Fruit fly (Drosophila melanogaster) whole organism, embryonic: ENCODE data around the gene NdufV3.

ENCODE experiments used
- Adf1 ChIP-seq: fragments of 200-800 bp; sonication (Bioruptor generic); IDR thresholded peaks from 2 replicates; pipeline ENCODE4 v1.3.6; 2022; ENCODE audit warnings: missing biosample characterization, missing genetic modification characterization
- Bdp1 ChIP-seq: fragments of 200-800 bp; sonication (Bioruptor generic); optimal IDR thresholded peaks from 3 replicates; lab custom pipeline; 2016; ENCODE audit warnings: missing biosample characterization, missing genetic modification characterization
- CG1024 ChIP-seq: fragments of 200-800 bp; sonication (Bioruptor generic); IDR thresholded peaks from 2 replicates; pipeline ENCODE4 v1.3.6; 2022; ENCODE audit warnings: missing biosample characterization, missing genetic modification characterization
- CG10321 ChIP-seq: fragments of 200-800 bp; sonication (Bioruptor generic); IDR thresholded peaks from 2 replicates; pipeline ENCODE4 v1.3.6; 2022; ENCODE audit warnings: missing biosample characterization, missing genetic modification characterization
- CG10565 ChIP-seq: fragments of 200-800 bp; sonication (Bioruptor generic); optimal IDR thresholded peaks from 3 replicates; lab custom pipeline; 2016; ENCODE audit warnings: missing biosample characterization, mild to moderate bottlenecking, missing genetic modification characterization
- CG10654 ChIP-seq: fragments of 200-800 bp; sonication (Bioruptor generic); optimal IDR thresholded peaks from 2 replicates; lab custom pipeline; 2016; ENCODE audit warnings: missing biosample characterization, missing genetic modification characterization
- CG10959 ChIP-seq: fragments of 200-800 bp; sonication (Bioruptor generic); IDR thresholded peaks from 2 replicates; pipeline ENCODE4 v1.3.6; 2022; ENCODE audit warnings: missing biosample characterization, missing genetic modification characterization
- CG15269 ChIP-seq: fragments of 200-800 bp; sonication (Bioruptor generic); optimal IDR thresholded peaks from 2 replicates; lab custom pipeline; 2018; ENCODE audit warnings: missing biosample characterization, mild to moderate bottlenecking, missing genetic modification characterization, moderate library complexity
- CG18262 ChIP-seq: fragments of 200-800 bp; optimal IDR thresholded peaks from 3 replicates; lab custom pipeline; 2019; ENCODE audit warnings: missing biosample characterization, mild to moderate bottlenecking, missing genetic modification characterization, moderate library complexity
- CG3281 ChIP-seq: fragments of 200-800 bp; sonication (Bioruptor generic); optimal IDR thresholded peaks from 3 replicates; lab custom pipeline; 2017; ENCODE audit warnings: missing biosample characterization, mild to moderate bottlenecking, missing genetic modification characterization
- CG3847 ChIP-seq: fragments of 200-800 bp; sonication (Bioruptor generic); IDR thresholded peaks from 2 replicates; pipeline ENCODE4 v1.3.6; 2022; ENCODE audit warnings: missing biosample characterization, missing genetic modification characterization
- CG7556 ChIP-seq: fragments of 200-800 bp; sonication (Bioruptor generic); optimal IDR thresholded peaks from 2 replicates; lab custom pipeline; 2017; ENCODE audit warnings: missing biosample characterization, mild to moderate bottlenecking, missing genetic modification characterization
- CG8089 ChIP-seq: fragments of 200-800 bp; sonication (Bioruptor generic); optimal IDR thresholded peaks from 3 replicates; lab custom pipeline; 2016; ENCODE audit warnings: missing biosample characterization, missing genetic modification characterization
- CG8478 ChIP-seq: fragments of >200 bp; optimal IDR thresholded peaks from 2 replicates; lab custom pipeline; 2018
- CG8765 ChIP-seq: fragments of 200-800 bp; sonication (Bioruptor generic); IDR thresholded peaks from 2 replicates; pipeline ENCODE4 v1.3.6; 2022; ENCODE audit warnings: missing biosample characterization, missing genetic modification characterization
- CG8924 ChIP-seq: fragments of 200-800 bp; optimal IDR thresholded peaks from 3 replicates; lab custom pipeline; 2019; ENCODE audit warnings: missing biosample characterization, mild to moderate bottlenecking, missing genetic modification characterization, moderate library complexity
- CG9215 ChIP-seq: fragments of 200-800 bp; sonication (Bioruptor generic); IDR thresholded peaks from 2 replicates; pipeline ENCODE4 v1.3.6; 2022; ENCODE audit warnings: missing biosample characterization, missing genetic modification characterization
- D19A ChIP-seq: fragments of 200-800 bp; optimal IDR thresholded peaks from 3 replicates; lab custom pipeline; 2019; ENCODE audit warnings: missing biosample characterization, mild to moderate bottlenecking, missing genetic modification characterization, moderate library complexity
- D19B ChIP-seq: fragments of 200-800 bp; sonication (Bioruptor generic); optimal IDR thresholded peaks from 2 replicates; lab custom pipeline; 2017; ENCODE audit warnings: missing biosample characterization, mild to moderate bottlenecking, missing genetic modification characterization
- Drgx ChIP-seq: fragments of 200-800 bp; sonication (Bioruptor generic); IDR thresholded peaks from 2 replicates; pipeline ENCODE4 v1.3.6; 2022; ENCODE audit warnings: missing biosample characterization, missing genetic modification characterization
- ERR ChIP-seq: fragments of 200-800 bp; sonication (Bioruptor generic); optimal IDR thresholded peaks from 2 replicates; lab custom pipeline; 2016; ENCODE audit warnings: missing biosample characterization, missing genetic modification characterization
- Fer2 ChIP-seq: fragments of 200-800 bp; sonication (Bioruptor generic); optimal IDR thresholded peaks from 2 replicates; lab custom pipeline; 2018; ENCODE audit warnings: missing biosample characterization, mild to moderate bottlenecking, missing genetic modification characterization, moderate library complexity
- Fer3 ChIP-seq: fragments of 200-800 bp; sonication (Bioruptor generic); optimal IDR thresholded peaks from 2 replicates; lab custom pipeline; 2018; ENCODE audit warnings: missing biosample characterization, mild to moderate bottlenecking, missing genetic modification characterization, moderate library complexity
- Hey ChIP-seq: fragments of 200-800 bp; sonication (Bioruptor generic); optimal IDR thresholded peaks from 3 replicates; lab custom pipeline; 2018; ENCODE audit warnings: missing biosample characterization, mild to moderate bottlenecking, missing genetic modification characterization
- HmgZ ChIP-seq: fragments of 200-800 bp; sonication (Bioruptor generic); optimal IDR thresholded peaks from 2 replicates; lab custom pipeline; 2018; ENCODE audit warnings: missing biosample characterization, mild to moderate bottlenecking, missing genetic modification characterization
- Hr39 ChIP-seq: fragments of >200 bp; optimal IDR thresholded peaks from 2 replicates; lab custom pipeline; 2017
- Kr ChIP-seq: fragments of 200-800 bp; sonication (Bioruptor generic); optimal IDR thresholded peaks from 2 replicates; lab custom pipeline; 2017; ENCODE audit warnings: missing biosample characterization, mild to moderate bottlenecking, missing genetic modification characterization
- MTF-1 ChIP-seq: fragments of 200-800 bp; sonication (Bioruptor generic); optimal IDR thresholded peaks from 2 replicates; lab custom pipeline; 2018; ENCODE audit warnings: missing biosample characterization, mild to moderate bottlenecking, missing genetic modification characterization, borderline replicate concordance
- Mes4 ChIP-seq: fragments of 200-800 bp; sonication (Bioruptor generic); optimal IDR thresholded peaks from 2 replicates; lab custom pipeline; 2016; ENCODE audit warnings: missing biosample characterization, missing genetic modification characterization
- Myb ChIP-seq: fragments of 200-800 bp; sonication (Bioruptor generic); optimal IDR thresholded peaks from 2 replicates; lab custom pipeline; 2016; ENCODE audit warnings: missing biosample characterization, missing genetic modification characterization
- Opbp ChIP-seq: fragments of 200-800 bp; sonication (Bioruptor generic); IDR thresholded peaks from 3 replicates; pipeline ENCODE4 v1.3.6; 2022; ENCODE audit warnings: missing biosample characterization, missing genetic modification characterization; ENCODE audit not compliant: partially characterized antibody
- aop ChIP-seq: fragments of 200-800 bp; sonication (Bioruptor generic); IDR thresholded peaks from 2 replicates; pipeline ENCODE4 v1.3.6; 2022; ENCODE audit warnings: missing biosample characterization, missing genetic modification characterization
- bsh ChIP-seq, 2 experiments: fragments of 200-800 bp; sonication (Bioruptor generic); optimal IDR thresholded peaks; 2 replicates each; lab custom pipeline; 2017 to 2018; ENCODE audit warnings: mild to moderate bottlenecking in 2 of 2, missing biosample characterization in 2 of 2, missing genetic modification characterization in 2 of 2, moderate library complexity in 1 of 2
- cad ChIP-seq: fragments of >200 bp; optimal IDR thresholded peaks from 2 replicates; lab custom pipeline; 2017; ENCODE audit warnings: missing biosample characterization, missing genetic modification characterization
- gce ChIP-seq: fragments of 200-800 bp; sonication (Bioruptor generic); IDR thresholded peaks from 3 replicates; pipeline ENCODE4 v1.3.6; 2022; ENCODE audit warnings: missing biosample characterization, missing genetic modification characterization
- gt ChIP-seq: fragments of 200-800 bp; sonication (Bioruptor generic); IDR thresholded peaks from 2 replicates; pipeline ENCODE4 v1.3.6; 2022; ENCODE audit warnings: missing biosample characterization, missing genetic modification characterization
- hb ChIP-seq: fragments of 200-800 bp; sonication (Bioruptor generic); IDR thresholded peaks from 3 replicates; pipeline ENCODE4 v1.3.6; 2022; ENCODE audit warnings: missing biosample characterization, missing genetic modification characterization; ENCODE audit not compliant: partially characterized antibody
- kah ChIP-seq: fragments of 200-800 bp; sonication (Bioruptor generic); optimal IDR thresholded peaks from 2 replicates; lab custom pipeline; 2018; ENCODE audit warnings: missing biosample characterization, mild to moderate bottlenecking, missing genetic modification characterization
- kni ChIP-seq: fragments of 200-800 bp; sonication (Bioruptor generic); optimal IDR thresholded peaks from 3 replicates; lab custom pipeline; 2017; ENCODE audit warnings: mild to moderate bottlenecking, missing biosample characterization, missing genetic modification reagents, missing genetic modification characterization
- lbe ChIP-seq: fragments of 200-800 bp; sonication (Bioruptor generic); optimal IDR thresholded peaks from 2 replicates; lab custom pipeline; 2016; ENCODE audit warnings: missing biosample characterization, mild to moderate bottlenecking, missing genetic modification characterization
- lmd ChIP-seq: fragments of 200-800 bp; sonication (Bioruptor generic); IDR thresholded peaks from 2 replicates; pipeline ENCODE4 v1.3.6; 2022; ENCODE audit warnings: missing biosample characterization, missing genetic modification characterization
- lov ChIP-seq, 2 experiments: fragments of 200-800 bp in 1 of 2; fragments of >200 bp in 1 of 2; sonication (Bioruptor generic) in 1 of 2; IDR thresholded peaks in 1 of 2; optimal IDR thresholded peaks in 1 of 2; 2 replicates in 1 of 2; 3 replicates in 1 of 2; pipeline versions ENCODE4 v1.3.6 to Lab custom; 2017 to 2022; ENCODE audit warnings: missing biosample characterization in 1 of 2, missing genetic modification characterization in 1 of 2
- nerfin-1 ChIP-seq: fragments of 200-800 bp; sonication (Bioruptor generic); optimal IDR thresholded peaks from 3 replicates; lab custom pipeline; 2019; ENCODE audit warnings: missing biosample characterization, mild to moderate bottlenecking, missing genetic modification characterization, moderate library complexity
- odd ChIP-seq: fragments of 200-800 bp; sonication (Bioruptor generic); optimal IDR thresholded peaks from 2 replicates; lab custom pipeline; 2017; ENCODE audit warnings: missing biosample characterization, mild to moderate bottlenecking, missing genetic modification characterization
- otp ChIP-seq: fragments of 200-800 bp; sonication (Bioruptor generic); IDR thresholded peaks from 3 replicates; pipeline ENCODE4, ENCODE4 v1.3.6; 2022; ENCODE audit warnings: missing biosample characterization, missing genetic modification characterization
- ranshi ChIP-seq: fragments of 200-800 bp; sonication (Bioruptor generic); IDR thresholded peaks from 2 replicates; pipeline ENCODE4 v1.3.6; 2022; ENCODE audit warnings: missing biosample characterization, missing genetic modification characterization
- sqz ChIP-seq: fragments of 200-800 bp; sonication (Bioruptor generic); optimal IDR thresholded peaks from 3 replicates; lab custom pipeline; 2018; ENCODE audit warnings: missing biosample characterization, mild to moderate bottlenecking, missing genetic modification characterization
- sr ChIP-seq: fragments of 200-800 bp; sonication (Bioruptor generic); IDR thresholded peaks from 3 replicates; pipeline ENCODE4 v1.3.6; 2022; ENCODE audit warnings: missing biosample characterization, missing genetic modification characterization
- wor ChIP-seq: fragments of 200-800 bp; sonication (Bioruptor generic); IDR thresholded peaks from 2 replicates; pipeline ENCODE4 v1.3.6; 2022; ENCODE audit warnings: missing biosample characterization, missing genetic modification characterization

The NdufV3 gene

dm6 chrX:11339868-11340548, 9.8 kb upstream of the NdufV3 start, which contains the start of the genes CG34348 and Kap3 (continued):
- TF ChIP-seq sqz (peak; percentile 13), Drgx (GFP tag; lab: Robert Waterston, UW) (0 out of 2 replicates have a peak, but pooled peaks have one; percentile 25), Myb (peak; percentile 9), gce (no peak), hb (no peak), D19A (tag; lab: Kevin White, UChicago) (no peak), ranshi (GFP tag; lab: Robert Waterston, UW) (no peak), lov (optimal IDR thresholded peaks at IDR 0.05; lab: Kevin White, UChicago) (no peak), lov (GFP tag; IDR thresholded peaks at IDR 0.05; lab: Robert Waterston, UW) (no peak), CG8765 (GFP tag; lab: Robert Waterston, UW) (no peak), Bdp1 (no peak), HmgZ (tag; lab: Kevin White, UChicago) (no peak), wor (GFP tag; lab: Robert Waterston, UW) (no peak), CG8924 (tag; lab: Kevin White, UChicago) (peak; percentile 57)

- TF ChIP-seq bsh (GFP tag; optimal IDR thresholded peaks at IDR 0.05; lab: Kevin White, UChicago) (peak in 1 of 2 experiments; percentile 16), sr (no peak), gce (no peak), Adf1 (GFP tag; lab: Robert Waterston, UW) (no peak), CG8089 (GFP tag; lab: Kevin White, UChicago) (no peak), Hr39 (lab: Kevin White, UChicago) (no peak), CG18262 (tag; lab: Kevin White, UChicago) (peak; percentile 41), Opbp (GFP tag; lab: Robert Waterston, UW) (no peak), Fer2 (tag; lab: Kevin White, UChicago) (no peak), cad (GFP tag; lab: Kevin White, UChicago) (no peak), CG3281 (GFP tag; lab: Kevin White, UChicago) (peak; percentile 1), Kr (GFP tag; lab: Kevin White, UChicago) (no peak), aop (GFP tag; lab: Robert Waterston, UW) (no peak), otp (GFP tag; lab: Robert Waterston, UW) (no peak), nerfin-1 (tag; lab: Kevin White, UChicago) (no peak), CG1024 (0 out of 2 replicates have a peak, but pooled peaks have one; percentile 12), MTF-1 (GFP tag; lab: Kevin White, UChicago) (no peak), Mes4 (GFP tag; lab: Kevin White, UChicago) (no peak), lmd (GFP tag; lab: Robert Waterston, UW) (0 out of 2 replicates have a peak, but pooled peaks have one; percentile 5), CG10959 (GFP tag; lab: Robert Waterston, UW) (no peak), sqz (no peak), CG15269 (no peak), kah (GFP tag; lab: Kevin White, UChicago) (no peak), CG10654 (GFP tag; lab: Kevin White, UChicago) (no peak), CG9215 (GFP tag; lab: Robert Waterston, UW) (peak; percentile 66), D19B (GFP tag; lab: Kevin White, UChicago) (no peak), ERR (no peak), odd (GFP tag; lab: Kevin White, UChicago) (no peak), Hey (tag; lab: Kevin White, UChicago) (no peak), Fer3 (tag; lab: Kevin White, UChicago) (peak; percentile 3), CG7556 (peak; percentile 9), CG3847 (no peak), kni (GFP tag; lab: Kevin White, UChicago) (peak; percentile 22), CG8478 (lab: Kevin White, UChicago) (no peak), CG10321 (GFP tag; lab: Robert Waterston, UW) (no peak), CG10565 (GFP tag; lab: Kevin White, UChicago) (no peak), lbe (no peak), gt (no peak)
Observed at dm6 chrX:11340719-11341322, 9.0 kb upstream of the NdufV3 start.
